Fruit fly (Drosophila melanogaster) whole organism, embryonic: Measurements from ENCODE around the gene und.

Source experiments
- Ada2b ChIP-seq: fragments of 200-800 bp; sonication (Bioruptor generic); IDR thresholded peaks from 2 replicates; pipeline ENCODE4 v1.3.6; 2022; ENCODE audit warnings: missing biosample characterization, missing genetic modification characterization
- Bdp1 ChIP-seq: fragments of 200-800 bp; sonication (Bioruptor generic); optimal IDR thresholded peaks from 3 replicates; lab custom pipeline; 2016; ENCODE audit warnings: missing biosample characterization, missing genetic modification characterization
- CG11504 ChIP-seq: fragments of 200-800 bp; sonication (Bioruptor generic); optimal IDR thresholded peaks from 3 replicates; lab custom pipeline; 2019; ENCODE audit warnings: missing biosample characterization, mild to moderate bottlenecking, missing genetic modification characterization, moderate library complexity
- CG12104 ChIP-seq: fragments of 200-800 bp; sonication (Bioruptor generic); optimal IDR thresholded peaks from 3 replicates; lab custom pipeline; 2016; ENCODE audit warnings: missing biosample characterization, missing genetic modification characterization
- CG15073 ChIP-seq: fragments of 200-800 bp; sonication (Bioruptor generic); optimal IDR thresholded peaks from 2 replicates; lab custom pipeline; 2016; ENCODE audit warnings: missing biosample characterization, missing genetic modification characterization
- CG15601 ChIP-seq: fragments of 200-800 bp; sonication (Bioruptor generic); optimal IDR thresholded peaks from 3 replicates; lab custom pipeline; 2019; ENCODE audit warnings: missing biosample characterization, mild to moderate bottlenecking, missing genetic modification characterization, moderate library complexity
- CG1602 ChIP-seq: fragments of 200-800 bp; sonication (Bioruptor generic); optimal IDR thresholded peaks from 3 replicates; lab custom pipeline; 2016; ENCODE audit warnings: missing biosample characterization, missing genetic modification characterization
- CG2120 ChIP-seq: fragments of 200-800 bp; sonication (Bioruptor generic); optimal IDR thresholded peaks from 3 replicates; lab custom pipeline; 2016; ENCODE audit warnings: missing biosample characterization, missing genetic modification characterization
- CG2129 ChIP-seq: fragments of 200-800 bp; sonication (Bioruptor generic); IDR thresholded peaks from 2 replicates; pipeline ENCODE4 v1.3.6; 2022; ENCODE audit warnings: missing biosample characterization, missing genetic modification characterization; ENCODE audit not compliant: partially characterized antibody
- CG2199 ChIP-seq: fragments of 200-800 bp; sonication (Bioruptor generic); IDR thresholded peaks from 3 replicates; pipeline ENCODE4 v1.3.6; 2022; ENCODE audit warnings: missing biosample characterization, missing genetic modification characterization
- CG2712 ChIP-seq: fragments of 200-800 bp; optimal IDR thresholded peaks from 3 replicates; lab custom pipeline; 2019; ENCODE audit warnings: missing biosample characterization, mild to moderate bottlenecking, missing genetic modification characterization, moderate library complexity
- CG2889 ChIP-seq: fragments of 200-800 bp; sonication (Bioruptor generic); IDR thresholded peaks from 3 replicates; pipeline ENCODE4 v1.3.6; 2022; ENCODE audit warnings: missing biosample characterization, missing genetic modification characterization
- CG30431 ChIP-seq: fragments of 200-800 bp; sonication (Bioruptor generic); optimal IDR thresholded peaks from 2 replicates; lab custom pipeline; 2017; ENCODE audit warnings: missing biosample characterization, missing genetic modification characterization
- CG4424 ChIP-seq: fragments of 200-800 bp; sonication (Bioruptor generic); optimal IDR thresholded peaks from 3 replicates; lab custom pipeline; 2016; ENCODE audit warnings: missing biosample characterization, missing genetic modification characterization
- CG8089 ChIP-seq: fragments of 200-800 bp; sonication (Bioruptor generic); optimal IDR thresholded peaks from 3 replicates; lab custom pipeline; 2016; ENCODE audit warnings: missing biosample characterization, missing genetic modification characterization
- CG8281 ChIP-seq: fragments of 200-800 bp; sonication (Bioruptor generic); optimal IDR thresholded peaks from 2 replicates; lab custom pipeline; 2018; ENCODE audit warnings: missing biosample characterization, mild to moderate bottlenecking, missing genetic modification characterization, moderate library complexity
- CG9215 ChIP-seq: fragments of 200-800 bp; sonication (Bioruptor generic); IDR thresholded peaks from 2 replicates; pipeline ENCODE4 v1.3.6; 2022; ENCODE audit warnings: missing biosample characterization, missing genetic modification characterization
- CG9876 ChIP-seq: fragments of 200-800 bp; sonication (Bioruptor generic); optimal IDR thresholded peaks from 2 replicates; lab custom pipeline; 2016; ENCODE audit warnings: missing biosample characterization, missing genetic modification characterization
- D19B ChIP-seq: fragments of 200-800 bp; sonication (Bioruptor generic); optimal IDR thresholded peaks from 2 replicates; lab custom pipeline; 2017; ENCODE audit warnings: missing biosample characterization, mild to moderate bottlenecking, missing genetic modification characterization
- Dip2 ChIP-seq: fragments of 200-800 bp; sonication (Bioruptor generic); IDR thresholded peaks from 2 replicates; pipeline ENCODE4 v1.3.6; 2022; ENCODE audit warnings: missing biosample characterization, missing genetic modification characterization
- Dll ChIP-seq: fragments of 200-800 bp; sonication (Bioruptor generic); IDR thresholded peaks from 4 replicates; pipeline ENCODE4 v1.3.6; 2022; ENCODE audit warnings: missing biosample characterization, missing genetic modification characterization; ENCODE audit not compliant: partially characterized antibody
- Eip74EF ChIP-seq, 2 experiments: fragments of 200-800 bp in 1 of 2; fragments of >200 bp in 1 of 2; sonication (Bioruptor generic) in 1 of 2; optimal IDR thresholded peaks; 2 replicates each; lab custom pipeline; 2017 to 2019; ENCODE audit warnings: missing biosample characterization in 2 of 2, missing genetic modification characterization in 2 of 2, mild to moderate bottlenecking in 1 of 2, moderate library complexity in 1 of 2
- Fer2 ChIP-seq: fragments of 200-800 bp; sonication (Bioruptor generic); optimal IDR thresholded peaks from 2 replicates; lab custom pipeline; 2018; ENCODE audit warnings: missing biosample characterization, mild to moderate bottlenecking, missing genetic modification characterization, moderate library complexity
- Gug ChIP-seq: fragments of 200-800 bp; sonication (Bioruptor generic); IDR thresholded peaks from 4 replicates; pipeline ENCODE4 v1.3.6; 2022; ENCODE audit warnings: missing biosample characterization, missing genetic modification characterization
- NC2α ChIP-seq: fragments of 200-800 bp; sonication (Bioruptor generic); optimal IDR thresholded peaks from 2 replicates; lab custom pipeline; 2016; ENCODE audit warnings: missing biosample characterization, missing genetic modification characterization
- Six4 ChIP-seq: fragments of 200-800 bp; sonication (Bioruptor generic); optimal IDR thresholded peaks from 2 replicates; lab custom pipeline; 2016; ENCODE audit warnings: missing biosample characterization, missing genetic modification characterization
- Sry-δ ChIP-seq: fragments of 200-800 bp; sonication (Bioruptor generic); optimal IDR thresholded peaks from 2 replicates; lab custom pipeline; 2016; ENCODE audit warnings: missing biosample characterization, missing genetic modification characterization
- Tbp ChIP-seq: fragments of >200 bp; optimal IDR thresholded peaks from 2 replicates; lab custom pipeline; 2018; ENCODE audit warnings: missing biosample characterization, missing genetic modification characterization
- YL-1 ChIP-seq: fragments of 200-800 bp; sonication (Bioruptor generic); optimal IDR thresholded peaks from 3 replicates; lab custom pipeline; 2017; ENCODE audit warnings: missing biosample characterization, mild to moderate bottlenecking, missing genetic modification characterization
- ac ChIP-seq: fragments of 200-800 bp; sonication (Bioruptor generic); optimal IDR thresholded peaks from 3 replicates; lab custom pipeline; 2017; ENCODE audit warnings: missing biosample characterization, mild to moderate bottlenecking, missing genetic modification characterization
- aop ChIP-seq: fragments of 200-800 bp; sonication (Bioruptor generic); IDR thresholded peaks from 2 replicates; pipeline ENCODE4 v1.3.6; 2022; ENCODE audit warnings: missing biosample characterization, missing genetic modification characterization
- ato ChIP-seq: fragments of 200-800 bp; sonication (Bioruptor generic); IDR thresholded peaks from 2 replicates; pipeline ENCODE4 v1.3.6; 2022; ENCODE audit warnings: missing biosample characterization, missing genetic modification characterization; ENCODE audit not compliant: partially characterized antibody
- bigmax ChIP-seq: fragments of 200-800 bp; sonication (Bioruptor generic); optimal IDR thresholded peaks from 2 replicates; lab custom pipeline; 2018; ENCODE audit warnings: missing biosample characterization, mild to moderate bottlenecking, missing genetic modification characterization
- bowl ChIP-seq: fragments of 200-800 bp; sonication (Bioruptor generic); IDR thresholded peaks from 2 replicates; pipeline ENCODE4 v1.3.6; 2022; ENCODE audit warnings: missing biosample characterization, missing genetic modification characterization
- br ChIP-seq: fragments of >200 bp; optimal IDR thresholded peaks from 2 replicates; lab custom pipeline; 2017
- emc ChIP-seq: fragments of 200-800 bp; sonication (Bioruptor generic); optimal IDR thresholded peaks from 2 replicates; lab custom pipeline; 2016; ENCODE audit warnings: missing biosample characterization, missing genetic modification characterization
- fu2 ChIP-seq: fragments of 200-800 bp; sonication (Bioruptor generic); optimal IDR thresholded peaks from 2 replicates; lab custom pipeline; 2016; ENCODE audit warnings: missing biosample characterization, missing genetic modification characterization
- hb ChIP-seq: fragments of 200-800 bp; sonication (Bioruptor generic); IDR thresholded peaks from 3 replicates; pipeline ENCODE4 v1.3.6; 2022; ENCODE audit warnings: missing biosample characterization, missing genetic modification characterization; ENCODE audit not compliant: partially characterized antibody
- ind ChIP-seq: fragments of 200-800 bp; sonication (Bioruptor generic); optimal IDR thresholded peaks from 3 replicates; lab custom pipeline; 2016; ENCODE audit warnings: missing biosample characterization, missing genetic modification characterization
- insv ChIP-seq, 2 experiments: fragments of 200-800 bp; sonication (Bioruptor generic); optimal IDR thresholded peaks; 3 replicates each; lab custom pipeline; 2016 to 2018; ENCODE audit warnings: missing biosample characterization in 2 of 2, missing genetic modification characterization in 2 of 2
- lab ChIP-seq: fragments of 200-800 bp; sonication (Bioruptor generic); optimal IDR thresholded peaks from 3 replicates; lab custom pipeline; 2017; ENCODE audit warnings: missing biosample characterization, missing genetic modification characterization, mild to moderate bottlenecking, moderate library complexity, missing genetic modification reagents
- lilli ChIP-seq: fragments of 200-800 bp; sonication (Bioruptor generic); optimal IDR thresholded peaks from 3 replicates; lab custom pipeline; 2016; ENCODE audit warnings: missing biosample characterization, missing genetic modification characterization
- mam ChIP-seq: fragments of 200-800 bp; sonication (Bioruptor generic); optimal IDR thresholded peaks from 3 replicates; lab custom pipeline; 2016; ENCODE audit warnings: missing biosample characterization, missing genetic modification characterization
- onecut ChIP-seq: fragments of 200-800 bp; sonication (Bioruptor generic); IDR thresholded peaks from 2 replicates; pipeline ENCODE4 v1.3.6; 2022; ENCODE audit warnings: missing biosample characterization, missing genetic modification characterization
- ro ChIP-seq: fragments of 200-800 bp; sonication (Bioruptor generic); IDR thresholded peaks from 2 replicates; pipeline ENCODE4 v1.3.6; 2022; ENCODE audit warnings: missing biosample characterization, missing genetic modification characterization
- salm ChIP-seq: fragments of 200-800 bp; sonication (Bioruptor generic); optimal IDR thresholded peaks from 2 replicates; lab custom pipeline; 2018; ENCODE audit warnings: missing biosample characterization, mild to moderate bottlenecking, missing genetic modification characterization
- seq ChIP-seq: fragments of 200-800 bp; sonication (Bioruptor generic); IDR thresholded peaks from 2 replicates; pipeline ENCODE4 v1.3.6; 2022; ENCODE audit warnings: missing biosample characterization, missing genetic modification characterization
- sug ChIP-seq: fragments of 200-800 bp; optimal IDR thresholded peaks from 2 replicates; lab custom pipeline; 2019; ENCODE audit warnings: missing biosample characterization, mild to moderate bottlenecking, missing genetic modification characterization, moderate library complexity
- tgo ChIP-seq: fragments of 200-800 bp; sonication (Bioruptor generic); IDR thresholded peaks from 3 replicates; pipeline ENCODE4 v1.3.6; 2022; ENCODE audit warnings: missing biosample characterization, missing genetic modification characterization
- wek ChIP-seq: fragments of 200-800 bp; sonication (Bioruptor generic); optimal IDR thresholded peaks from 3 replicates; lab custom pipeline; 2018; ENCODE audit warnings: missing biosample characterization, mild to moderate bottlenecking, missing genetic modification characterization, moderate library complexity
- zen ChIP-seq: fragments of 200-800 bp; sonication (Bioruptor generic); optimal IDR thresholded peaks from 3 replicates; lab custom pipeline; 2018; ENCODE audit warnings: missing biosample characterization, mild to moderate bottlenecking, missing genetic modification characterization, moderate library complexity
- zfh1 ChIP-seq: fragments of 200-800 bp; sonication (Bioruptor generic); IDR thresholded peaks from 3 replicates; pipeline ENCODE4 v1.3.6; 2022; ENCODE audit warnings: missing biosample characterization, missing genetic modification characterization

und gene

DNA sequence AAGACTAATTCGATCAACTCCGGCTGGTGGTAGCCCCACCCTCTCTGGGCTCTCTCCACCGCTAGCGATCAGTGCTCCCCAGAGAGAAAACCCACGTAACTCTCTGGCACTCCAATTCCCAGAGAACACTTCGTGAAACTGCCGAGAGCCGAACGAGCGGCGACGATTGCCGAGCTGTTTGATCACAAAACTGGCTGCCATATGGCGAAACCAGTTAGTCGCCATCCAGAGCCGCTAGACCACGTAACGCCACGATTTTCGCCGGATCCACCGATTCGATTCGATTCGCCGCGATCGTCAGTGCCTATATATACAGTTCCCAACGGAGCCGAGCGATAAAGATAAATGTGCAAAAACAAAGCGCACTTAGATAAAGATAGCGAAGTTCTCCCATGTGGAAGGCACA, 19.0 kb downstream of the und start, which contains the start of gene IP3K1 (continued):
- TF ChIP-seq CG11504 (no peak), CG2199 (GFP tag; lab: Robert Waterston, UW) (0 out of 3 replicates have a peak, but pooled peaks have one; percentile 70), sug (tag; lab: Kevin White, UChicago) (peak; percentile 75), CG2712 (tag; lab: Kevin White, UChicago) (peak; percentile 27), CG1602 (GFP tag; lab: Kevin White, UChicago) (no peak), onecut (GFP tag; lab: Robert Waterston, UW) (peak; percentile 25; the same call in 1 of the 2 replicates), CG2129 (GFP tag; lab: Robert Waterston, UW) (no peak), Ada2b (GFP tag; lab: Robert Waterston, UW) (peak; percentile 39; the same call in 1 of the 2 replicates), YL-1 (GFP tag; lab: Kevin White, UChicago) (peak; percentile 10), aop (GFP tag; lab: Robert Waterston, UW) (no peak), br (lab: Kevin White, UChicago) (no peak), Tbp (GFP tag; lab: Kevin White, UChicago) (no peak), NC2α (GFP tag; lab: Kevin White, UChicago) (peak; percentile 28), zen (tag; lab: Kevin White, UChicago) (no peak), CG8281 (tag; lab: Kevin White, UChicago) (no peak), ato (GFP tag; lab: Robert Waterston, UW) (peak; percentile 80), CG30431 (no peak), CG15601 (peak; percentile 39), salm (peak; percentile 43), ac (GFP tag; lab: Kevin White, UChicago) (no peak), CG2120 (GFP tag; lab: Kevin White, UChicago) (peak; percentile 33), lab (GFP tag; lab: Kevin White, UChicago) (peak; percentile 81), Sry-δ (GFP tag; lab: Kevin White, UChicago) (no peak), bigmax (GFP tag; lab: Kevin White, UChicago) (no peak), CG12104 (GFP tag; lab: Kevin White, UChicago) (no peak), hb (GFP tag; lab: Robert Waterston, UW) (no peak), CG4424 (GFP tag; lab: Kevin White, UChicago) (no peak), CG15073 (GFP tag; lab: Kevin White, UChicago) (no peak), lilli (GFP tag; lab: Kevin White, UChicago) (peak; percentile 16), CG2889 (GFP tag; lab: Robert Waterston, UW) (no peak), fu2 (GFP tag; lab: Kevin White, UChicago) (no peak), Bdp1 (no peak), CG9876 (no peak), ind (GFP tag; lab: Kevin White, UChicago) (no peak), Fer2 (tag; lab: Kevin White, UChicago) (no peak), Dip2 (GFP tag; lab: Robert Waterston, UW) (no peak), Dll (GFP tag; lab: Robert Waterston, UW) (peak; percentile 56; the same call in 2 of the 4 replicates), ro (no peak), mam (GFP tag; lab: Kevin White, UChicago) (peak; percentile 10), Gug (GFP tag; lab: Robert Waterston, UW) (0 out of 4 replicates have a peak, but pooled peaks have one; percentile 19), D19B (GFP tag; lab: Kevin White, UChicago) (no peak), Six4 (GFP tag; lab: Kevin White, UChicago) (no peak), CG8089 (no peak), zfh1 (GFP tag; lab: Robert Waterston, UW) (no peak), bowl (GFP tag; lab: Robert Waterston, UW) (peak; percentile 61; the same call in 1 of the 2 replicates), emc (GFP tag; lab: Kevin White, UChicago) (no peak), seq (GFP tag; lab: Robert Waterston, UW) (peak; percentile 43; the same call in 1 of the 2 replicates), wek (GFP tag; lab: Kevin White, UChicago) (peak; percentile 24), tgo (GFP tag; lab: Robert Waterston, UW) (no peak; the same call in 2 of the 3 replicates), CG9215 (no peak), Eip74EF (GFP tag; optimal IDR thresholded peaks at IDR 0.05; lab: Kevin White, UChicago) (peak in 1 of 2 experiments; percentile 61), insv (GFP tag; optimal IDR thresholded peaks at IDR 0.05; lab: Kevin White, UChicago) (no peak)
